Worm (Caenorhabditis elegans): ENCODE data around the gene ZK1290.10.

The ZK1290.10 gene

DNA sequence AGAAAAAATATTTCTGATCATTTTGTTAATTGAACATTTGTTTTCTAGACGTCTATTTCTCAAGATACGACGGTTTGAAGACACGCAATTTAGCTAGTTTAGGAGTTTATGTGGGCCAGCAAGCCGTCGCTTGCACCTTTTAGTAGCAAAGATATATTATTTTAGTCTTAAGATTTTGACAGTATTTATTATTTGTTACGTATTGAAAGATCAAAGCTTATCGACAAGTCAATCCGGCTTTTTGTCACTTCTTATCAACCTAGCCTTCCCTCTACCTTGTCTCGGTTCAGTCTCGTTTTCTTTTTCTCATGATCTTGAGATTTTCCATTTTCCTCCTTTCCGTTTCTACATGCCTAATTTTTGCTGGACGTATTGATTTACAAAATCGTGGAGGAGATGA lies 20.4 kb upstream of the ZK1290.10 start, which contains the start of gene F35D2.2:
Gene F35D2.2 (plus strand): TSS at position 301 of the 400 bp plus-strand sequence.
- TF ChIP-seq ztf-23 (GFP tag; IDR thresholded peaks at IDR 0.05) (no peak), ref-1 (GFP tag; conservative IDR thresholded peaks at IDR 0.05) (no peak), med-1 (GFP tag; optimal IDR thresholded peaks at IDR 0.05; ENCODE audit: insufficient read depth) (no peak), T22C8.4 (GFP tag; IDR thresholded peaks at IDR 0.05) (no peak), tab-1 (GFP tag; IDR thresholded peaks at IDR 0.05) (no peak), ztf-29 (GFP tag; IDR thresholded peaks at IDR 0.05) (no peak), cog-1 (tag; optimal IDR thresholded peaks at IDR 0.05) (no peak), klf-2 (GFP tag; conservative IDR thresholded peaks at IDR 0.05) (no peak), flt-1 (GFP tag; IDR thresholded peaks at IDR 0.05) (no peak)

DNA sequence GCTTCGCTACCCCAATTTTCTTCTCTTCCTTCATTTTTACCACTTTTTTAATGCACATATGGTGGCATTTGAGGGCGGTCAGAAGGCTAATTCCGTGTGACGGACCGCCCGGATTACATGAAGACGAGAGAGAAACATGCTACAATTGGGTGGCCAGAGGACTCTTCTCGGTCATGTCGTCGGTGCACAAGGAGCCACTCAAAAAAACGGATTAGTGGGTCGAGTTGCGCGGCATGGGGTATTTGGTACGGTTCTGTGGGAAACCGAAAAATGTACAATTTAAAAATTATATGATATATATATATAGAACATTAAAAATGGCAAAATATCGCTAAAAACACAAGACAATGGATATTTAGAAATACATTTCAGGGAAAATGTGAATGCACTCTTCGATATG lies 17.1 kb upstream of the ZK1290.10 start:
- TF ChIP-seq klf-2 (GFP tag; conservative IDR thresholded peaks at IDR 0.05), result no peak
- no peak for TF ChIP-seq tab-1 (GFP tag; IDR thresholded peaks at IDR 0.05)
- TF ChIP-seq flt-1 (GFP tag; IDR thresholded peaks at IDR 0.05), result no peak
- no peak for TF ChIP-seq ztf-29 (GFP tag; IDR thresholded peaks at IDR 0.05)
- TF ChIP-seq ref-1 (GFP tag; conservative IDR thresholded peaks at IDR 0.05), result no peak
- no peak for TF ChIP-seq T22C8.4 (GFP tag; IDR thresholded peaks at IDR 0.05)
- TF ChIP-seq ztf-23 (GFP tag; IDR thresholded peaks at IDR 0.05), result no peak
- TF ChIP-seq med-1 (GFP tag; optimal IDR thresholded peaks at IDR 0.05; ENCODE audit: insufficient read depth), result no peak
- TF ChIP-seq cog-1 (tag; optimal IDR thresholded peaks at IDR 0.05), result no peak

DNA sequence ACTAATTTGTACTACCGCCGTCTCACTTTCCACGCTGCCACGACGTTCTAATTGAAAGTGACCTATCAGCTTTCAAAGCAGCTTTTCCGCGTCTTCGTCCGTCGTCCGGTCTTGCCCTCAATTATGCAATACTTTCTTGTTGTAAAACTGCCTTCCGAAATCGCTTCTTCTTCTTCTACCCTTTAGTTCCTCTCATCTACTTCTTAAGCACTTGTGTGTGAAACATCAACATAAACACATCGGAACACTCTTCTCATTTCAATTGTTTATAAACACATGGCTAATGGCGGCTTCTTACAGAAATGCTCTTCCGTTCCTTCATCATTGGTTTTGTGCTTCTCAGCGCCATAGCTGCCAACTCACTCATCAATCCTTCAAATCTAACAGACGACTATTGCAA lies 16.6 kb upstream of the ZK1290.10 start, which contains the start of gene F35D2.3:
Gene F35D2.3 (plus strand): TSS at position 301 of the 400 bp plus-strand sequence.
- TF ChIP-seq flt-1 (GFP tag; IDR thresholded peaks at IDR 0.05), result no peak
- TF ChIP-seq ztf-23 (GFP tag; IDR thresholded peaks at IDR 0.05), result no peak
- no peak for TF ChIP-seq klf-2 (GFP tag; conservative IDR thresholded peaks at IDR 0.05)
- no peak for TF ChIP-seq ref-1 (GFP tag; conservative IDR thresholded peaks at IDR 0.05)
- TF ChIP-seq tab-1 (GFP tag; IDR thresholded peaks at IDR 0.05), result no peak
- no peak for TF ChIP-seq T22C8.4 (GFP tag; IDR thresholded peaks at IDR 0.05)
- no peak for TF ChIP-seq med-1 (GFP tag; optimal IDR thresholded peaks at IDR 0.05; ENCODE audit: insufficient read depth)
- no peak for TF ChIP-seq ztf-29 (GFP tag; IDR thresholded peaks at IDR 0.05)
- no peak for TF ChIP-seq cog-1 (tag; optimal IDR thresholded peaks at IDR 0.05)

DNA sequence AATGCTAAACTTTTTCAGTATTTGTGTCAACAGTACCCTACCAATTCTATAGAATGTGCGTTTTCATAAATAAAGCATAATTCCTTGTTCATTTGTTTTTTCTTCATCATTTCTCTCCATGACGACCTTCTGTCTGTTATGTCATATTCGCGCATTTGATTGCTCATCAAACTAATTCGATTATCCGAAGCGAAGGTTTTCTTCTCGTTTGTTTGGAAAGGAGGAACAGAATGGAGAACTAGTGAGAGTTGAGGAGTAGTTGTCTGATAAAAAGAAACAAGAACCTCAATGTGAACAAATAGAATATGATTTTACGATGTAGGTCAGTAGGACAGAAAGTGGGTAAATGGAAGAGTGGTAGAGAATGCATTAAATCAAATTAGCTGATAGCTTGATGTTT lies 8.9 kb upstream of the ZK1290.10 start:
- TF ChIP-seq flt-1 (GFP tag; IDR thresholded peaks at IDR 0.05) (no peak), ztf-29 (GFP tag; IDR thresholded peaks at IDR 0.05) (no peak), T22C8.4 (GFP tag; IDR thresholded peaks at IDR 0.05) (no peak), ref-1 (GFP tag; conservative IDR thresholded peaks at IDR 0.05) (no peak), med-1 (GFP tag; optimal IDR thresholded peaks at IDR 0.05; ENCODE audit: insufficient read depth) (no peak), klf-2 (GFP tag; conservative IDR thresholded peaks at IDR 0.05) (no peak), cog-1 (tag; optimal IDR thresholded peaks at IDR 0.05) (no peak), ztf-23 (GFP tag; IDR thresholded peaks at IDR 0.05) (no peak), tab-1 (GFP tag; IDR thresholded peaks at IDR 0.05) (no peak)

DNA sequence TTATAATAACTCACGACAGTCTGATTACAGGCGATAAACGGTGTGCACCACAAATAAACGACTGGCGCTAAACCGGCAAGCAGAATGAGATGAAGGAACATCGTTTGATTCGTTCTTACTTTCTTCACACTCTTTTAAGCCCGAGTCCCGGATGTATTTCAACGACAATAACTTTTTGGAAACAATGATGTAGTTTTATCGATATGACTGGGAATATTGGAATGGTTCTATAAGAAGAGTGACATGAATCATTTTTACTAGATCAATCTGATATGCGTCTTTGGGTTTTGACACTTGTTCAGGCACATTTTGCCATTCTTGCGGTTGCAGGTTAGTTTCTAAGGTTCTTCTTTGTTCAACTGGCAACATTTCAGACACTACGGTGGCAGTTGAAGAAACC lies 7.8 kb upstream of the ZK1290.10 start, which contains the start of the genes ZK1290.11 and ZK1290.1:
Gene ZK1290.11 (minus strand): TSS at position 101 of the 400 bp plus-strand sequence.
Gene ZK1290.1 (plus strand): TSS at position 271 of the 400 bp plus-strand sequence.
- TF ChIP-seq flt-1 (GFP tag; IDR thresholded peaks at IDR 0.05), result no peak

DNA sequence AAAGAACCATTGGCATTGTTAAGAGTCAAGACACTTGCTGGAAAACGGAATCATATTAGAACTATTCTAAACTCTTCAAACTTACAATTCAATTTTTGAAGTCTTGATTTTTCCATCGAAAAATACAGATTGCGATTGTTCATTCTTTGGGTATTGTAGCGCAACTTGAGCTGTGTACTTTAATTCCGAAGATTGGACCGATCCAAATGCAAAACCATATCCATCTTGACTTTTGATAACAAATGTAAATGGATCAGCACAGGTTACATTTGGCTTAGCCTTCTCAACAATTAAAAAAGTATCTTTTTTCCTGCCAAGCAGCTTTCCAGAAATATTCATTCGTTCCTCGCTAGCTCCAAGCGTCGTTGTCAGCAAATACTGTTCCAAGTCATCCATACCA lies 7.1 kb upstream of the ZK1290.10 start:
- TF ChIP-seq tab-1 (GFP tag; IDR thresholded peaks at IDR 0.05) (no peak), ztf-29 (GFP tag; IDR thresholded peaks at IDR 0.05) (no peak), ztf-23 (GFP tag; IDR thresholded peaks at IDR 0.05) (no peak), flt-1 (GFP tag; IDR thresholded peaks at IDR 0.05) (no peak), T22C8.4 (GFP tag; IDR thresholded peaks at IDR 0.05) (no peak), med-1 (GFP tag; optimal IDR thresholded peaks at IDR 0.05; ENCODE audit: insufficient read depth) (no peak), cog-1 (tag; optimal IDR thresholded peaks at IDR 0.05) (no peak), ref-1 (GFP tag; conservative IDR thresholded peaks at IDR 0.05) (no peak), klf-2 (GFP tag; conservative IDR thresholded peaks at IDR 0.05) (no peak)

DNA sequence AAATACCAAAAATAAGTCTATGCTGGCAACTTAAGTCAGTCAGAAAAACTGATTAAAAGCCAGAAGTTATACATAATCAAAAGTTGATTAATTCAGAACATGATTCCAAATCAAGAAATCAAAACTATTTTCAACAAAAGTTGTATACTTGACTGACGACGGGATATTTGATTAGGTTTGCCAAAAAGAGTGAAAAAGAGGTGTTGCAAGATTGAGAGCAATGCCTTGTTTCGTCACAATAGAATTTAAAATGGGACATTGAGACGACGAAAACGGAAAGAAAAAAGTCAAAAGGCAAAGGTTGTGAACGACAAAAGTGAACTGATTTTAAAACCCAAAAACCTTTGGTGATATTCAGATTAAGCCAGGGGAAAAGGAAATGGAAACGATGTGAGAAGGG lies 5.2 kb upstream of the ZK1290.10 start:
- TF ChIP-seq ref-1 (GFP tag; conservative IDR thresholded peaks at IDR 0.05) (no peak), cog-1 (tag; optimal IDR thresholded peaks at IDR 0.05) (no peak), T22C8.4 (GFP tag; IDR thresholded peaks at IDR 0.05) (no peak), ztf-29 (GFP tag; IDR thresholded peaks at IDR 0.05) (no peak)

DNA sequence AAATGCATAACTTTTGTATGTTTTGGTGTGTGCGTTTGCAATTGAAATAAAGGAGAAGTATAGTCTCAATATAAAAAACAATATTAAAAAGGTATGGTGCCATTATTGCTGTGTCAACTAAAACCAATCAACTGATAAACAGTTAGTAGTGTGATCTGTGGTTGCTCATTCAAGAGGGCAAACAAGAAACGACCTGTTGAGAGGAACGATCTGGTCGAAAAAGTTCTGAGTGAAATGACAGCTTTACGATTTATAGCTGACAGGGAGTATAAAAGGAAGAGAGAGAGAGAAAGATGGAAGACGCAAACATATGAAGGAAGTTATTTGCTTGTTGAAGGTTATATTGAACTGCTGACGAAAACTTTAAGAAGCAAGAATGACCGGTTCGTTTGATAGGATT lies 4.3 kb upstream of the ZK1290.10 start:
- TF ChIP-seq tab-1 (GFP tag; IDR thresholded peaks at IDR 0.05) (no peak), flt-1 (GFP tag; IDR thresholded peaks at IDR 0.05) (no peak), ztf-23 (GFP tag; IDR thresholded peaks at IDR 0.05) (no peak), ref-1 (GFP tag; conservative IDR thresholded peaks at IDR 0.05) (no peak), ztf-29 (GFP tag; IDR thresholded peaks at IDR 0.05) (no peak), T22C8.4 (GFP tag; IDR thresholded peaks at IDR 0.05) (no peak), cog-1 (tag; optimal IDR thresholded peaks at IDR 0.05) (no peak), med-1 (GFP tag; optimal IDR thresholded peaks at IDR 0.05; ENCODE audit: insufficient read depth) (no peak), klf-2 (GFP tag; conservative IDR thresholded peaks at IDR 0.05) (no peak)

DNA sequence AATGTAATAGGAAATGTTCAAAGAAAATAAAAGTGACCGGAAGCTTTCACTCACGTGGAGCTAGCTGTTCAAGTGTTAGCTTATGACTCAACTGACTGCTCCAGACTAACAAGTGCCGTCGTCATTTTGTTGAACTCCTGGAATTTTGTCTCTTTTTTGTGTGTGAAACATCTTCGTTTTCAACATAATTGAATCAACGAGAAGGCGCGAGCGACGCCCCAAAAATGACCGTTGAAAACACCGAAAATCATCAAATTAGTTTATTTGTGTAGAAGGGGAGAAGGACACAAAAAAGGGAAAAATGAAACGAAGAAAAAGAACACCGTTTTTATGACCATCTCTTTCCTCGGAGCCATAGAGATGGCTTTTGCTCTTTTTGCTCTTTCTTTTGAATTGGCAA lies 1.7 kb upstream of the ZK1290.10 start, which contains the start of gene ZK1290.14:
Gene ZK1290.14 (minus strand): TSS at position 139 of the 400 bp plus-strand sequence.
- TF ChIP-seq klf-2 (GFP tag; conservative IDR thresholded peaks at IDR 0.05) (no peak), med-1 (GFP tag; optimal IDR thresholded peaks at IDR 0.05; ENCODE audit: insufficient read depth) (no peak), ztf-23 (GFP tag; IDR thresholded peaks at IDR 0.05) (no peak), tab-1 (GFP tag; IDR thresholded peaks at IDR 0.05) (no peak), flt-1 (GFP tag; IDR thresholded peaks at IDR 0.05) (no peak), cog-1 (tag; optimal IDR thresholded peaks at IDR 0.05) (no peak), T22C8.4 (GFP tag; IDR thresholded peaks at IDR 0.05) (no peak), ref-1 (GFP tag; conservative IDR thresholded peaks at IDR 0.05) (no peak), ztf-29 (GFP tag; IDR thresholded peaks at IDR 0.05) (no peak)

DNA sequence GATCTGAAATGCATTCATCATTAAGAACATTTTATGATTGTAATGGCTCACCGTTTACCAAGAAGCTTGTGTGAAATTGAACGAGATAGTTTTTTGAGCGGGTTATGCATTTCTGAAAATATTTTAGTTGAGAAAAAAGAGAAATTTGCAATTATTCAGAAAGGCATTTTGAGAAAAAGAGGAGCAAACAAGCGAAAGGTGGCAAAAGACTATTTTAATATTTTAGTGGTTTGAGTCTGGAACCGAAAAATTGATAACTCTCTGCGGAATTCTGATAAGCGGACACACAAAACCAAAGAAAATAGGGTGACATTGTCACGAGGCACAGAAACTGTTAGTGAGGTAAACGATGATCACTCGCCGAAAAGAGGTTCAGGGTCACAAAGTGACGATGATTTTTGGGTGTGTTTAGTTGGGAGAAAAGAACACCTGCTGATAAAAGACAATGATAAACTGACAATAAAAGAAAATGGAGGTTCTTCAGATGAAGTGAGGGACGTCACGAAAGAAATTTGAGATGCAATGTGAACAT lies 1.1 kb upstream of the ZK1290.10 start:
- TF ChIP-seq cog-1 (tag; optimal IDR thresholded peaks at IDR 0.05), result no peak
- no peak for TF ChIP-seq klf-2 (GFP tag; conservative IDR thresholded peaks at IDR 0.05)
- no peak for TF ChIP-seq med-1 (GFP tag; optimal IDR thresholded peaks at IDR 0.05; ENCODE audit: insufficient read depth)
- no peak for TF ChIP-seq ztf-29 (GFP tag; IDR thresholded peaks at IDR 0.05)
- TF ChIP-seq flt-1 (GFP tag; IDR thresholded peaks at IDR 0.05), result no peak
